Fruit fly (Drosophila melanogaster) whole organism, wandering third instar larva: ENCODE results near the gene Nuak.
A peak's percentile ranks its signal among the peaks of the same experiment; 100 is the strongest.

Experiments
- Abd-B ChIP-seq: fragments of >200 bp; optimal IDR thresholded peaks from 2 replicates; lab custom pipeline; 2017; ENCODE audit warnings: missing biosample characterization, missing genetic modification characterization
- CG32264 ChIP-seq: fragments of 200-800 bp; sonication (Bioruptor generic); optimal IDR thresholded peaks from 2 replicates; lab custom pipeline; 2016; ENCODE audit warnings: missing biosample characterization, missing genetic modification characterization
- CG9705 ChIP-seq: fragments of 200-800 bp; sonication (Bioruptor generic); optimal IDR thresholded peaks from 2 replicates; lab custom pipeline; 2018; ENCODE audit warnings: missing biosample characterization, mild to moderate bottlenecking, missing genetic modification characterization
- CrebA ChIP-seq: fragments of 200-800 bp; sonication (Bioruptor generic); optimal IDR thresholded peaks from 2 replicates; lab custom pipeline; 2016; ENCODE audit warnings: missing biosample characterization, mild to moderate bottlenecking, missing genetic modification characterization, borderline replicate concordance
- Dfd ChIP-seq: fragments of >200 bp; optimal IDR thresholded peaks from 2 replicates; lab custom pipeline; 2017; ENCODE audit warnings: missing biosample characterization, missing genetic modification characterization
- Dif ChIP-seq: fragments of 200-275, 200-300 bp; sonication (Bioruptor generic); optimal IDR thresholded peaks from 2 replicates; lab custom pipeline; 2018; ENCODE audit warnings: missing biosample characterization, missing genetic modification characterization; ENCODE audit not compliant: partially characterized antibody
- GATAd ChIP-seq: sonication (Bioruptor generic); optimal IDR thresholded peaks from 2 replicates; lab custom pipeline; 2016; ENCODE audit warnings: missing biosample characterization, missing genetic modification characterization
- HLH106 ChIP-seq: fragments of 200-800 bp; optimal IDR thresholded peaks from 3 replicates; lab custom pipeline; 2019; ENCODE audit warnings: missing biosample characterization, mild to moderate bottlenecking, missing genetic modification characterization, moderate library complexity
- Hnf4 ChIP-seq: fragments of 200-800 bp; sonication (Bioruptor generic); optimal IDR thresholded peaks from 2 replicates; lab custom pipeline; 2016; ENCODE audit warnings: missing biosample characterization, mild to moderate bottlenecking, missing genetic modification characterization
- Hr78 ChIP-seq: fragments of >200 bp; optimal IDR thresholded peaks from 2 replicates; lab custom pipeline; 2017; ENCODE audit warnings: missing biosample characterization, missing genetic modification characterization
- Hr83 ChIP-seq: fragments of 200-300 bp; sonication (Bioruptor generic); optimal IDR thresholded peaks from 2 replicates; lab custom pipeline; 2016; ENCODE audit warnings: missing biosample characterization, mild to moderate bottlenecking, missing genetic modification characterization, moderate library complexity; ENCODE audit not compliant: poor library complexity, severe bottlenecking
- Jra ChIP-seq: sonication (Bioruptor generic); optimal IDR thresholded peaks from 2 replicates; lab custom pipeline; 2016; ENCODE audit warnings: missing biosample characterization, missing genetic modification characterization
- Mio ChIP-seq: sonication (Bioruptor generic); optimal IDR thresholded peaks from 2 replicates; lab custom pipeline; 2016; ENCODE audit warnings: missing biosample characterization, missing genetic modification characterization
- Myc ChIP-seq: fragments of >200 bp; optimal IDR thresholded peaks from 2 replicates; lab custom pipeline; 2017
- N ChIP-seq: fragments of >200 bp; optimal IDR thresholded peaks from 2 replicates; lab custom pipeline; 2018; ENCODE audit warnings: missing biosample characterization, missing external identifiers, missing genetic modification characterization
- OdsH ChIP-seq: fragments of 200-800 bp; sonication (Bioruptor generic); optimal IDR thresholded peaks from 2 replicates; lab custom pipeline; 2016; ENCODE audit warnings: missing biosample characterization, mild to moderate bottlenecking, missing genetic modification characterization
- Rel ChIP-seq, 2 experiments: fragments of 200-800 bp; sonication (Bioruptor generic) in 1 of 2; optimal IDR thresholded peaks; 2 replicates in 1 of 2; 3 replicates in 1 of 2; lab custom pipeline; 2016 to 2019; ENCODE audit warnings: mild to moderate bottlenecking in 2 of 2, missing biosample characterization in 2 of 2, missing genetic modification characterization in 2 of 2, moderate library complexity in 1 of 2
- Vsx2 ChIP-seq: fragments of 200-300, 225-300 bp; sonication (Bioruptor generic); optimal IDR thresholded peaks from 2 replicates; lab custom pipeline; 2018; ENCODE audit warnings: missing biosample characterization, missing genetic modification characterization; ENCODE audit not compliant: partially characterized antibody
- br ChIP-seq: fragments of 200-800 bp; sonication (Bioruptor generic); optimal IDR thresholded peaks from 2 replicates; lab custom pipeline; 2016; ENCODE audit warnings: missing biosample characterization, missing genetic modification characterization
- brk ChIP-seq: fragments of 200-800 bp; sonication (Bioruptor generic); optimal IDR thresholded peaks from 2 replicates; lab custom pipeline; 2016; ENCODE audit warnings: missing biosample characterization, mild to moderate bottlenecking, missing genetic modification characterization
- dl ChIP-seq, 2 experiments: fragments of 175-275, 200-275 bp in 1 of 2; fragments of 200-275 bp in 1 of 2; sonication (Bioruptor generic); optimal IDR thresholded peaks; lab custom pipeline; 2018; ENCODE audit warnings: mild to moderate bottlenecking in 2 of 2, missing biosample characterization in 2 of 2, missing genetic modification characterization in 2 of 2, moderate library complexity in 2 of 2; ENCODE audit not compliant: partially characterized antibody in 2 of 2, insufficient read depth in 1 of 2
- dmrt93B ChIP-seq: fragments of 200-800 bp; sonication (Bioruptor generic); optimal IDR thresholded peaks from 2 replicates; lab custom pipeline; 2018; ENCODE audit warnings: missing biosample characterization, mild to moderate bottlenecking, missing genetic modification characterization
- dsf ChIP-seq: sonication (Bioruptor generic); optimal IDR thresholded peaks from 2 replicates; lab custom pipeline; 2016; ENCODE audit warnings: missing biosample characterization, missing genetic modification characterization, borderline replicate concordance
- ey ChIP-seq: fragments of 200-800 bp; sonication (Bioruptor generic); optimal IDR thresholded peaks from 2 replicates; lab custom pipeline; 2016; ENCODE audit warnings: missing biosample characterization, missing genetic modification characterization
- fru ChIP-seq: fragments of 200-800 bp; sonication (Bioruptor generic); optimal IDR thresholded peaks from 3 replicates; lab custom pipeline; 2016; ENCODE audit warnings: missing biosample characterization, mild to moderate bottlenecking, missing genetic modification characterization
- h ChIP-seq: fragments of 200-800 bp; sonication (Bioruptor generic); optimal IDR thresholded peaks from 3 replicates; lab custom pipeline; 2016; ENCODE audit warnings: missing biosample characterization, mild to moderate bottlenecking, missing genetic modification characterization
- jim ChIP-seq: fragments of 175-275, 200-325 bp; sonication (Bioruptor generic); optimal IDR thresholded peaks from 2 replicates; lab custom pipeline; 2016; ENCODE audit warnings: missing biosample characterization, mild to moderate bottlenecking, missing genetic modification characterization
- lola ChIP-seq: fragments of >200 bp; optimal IDR thresholded peaks from 2 replicates; lab custom pipeline; 2017; ENCODE audit warnings: missing biosample characterization, missing genetic modification characterization
- psq ChIP-seq: fragments of 200-800 bp; sonication (Bioruptor generic); optimal IDR thresholded peaks from 3 replicates; lab custom pipeline; 2017; ENCODE audit warnings: missing biosample characterization, mild to moderate bottlenecking, missing genetic modification characterization, moderate library complexity
- rgr ChIP-seq: fragments of 200-800 bp; sonication (Bioruptor generic); optimal IDR thresholded peaks from 3 replicates; lab custom pipeline; 2016; ENCODE audit warnings: missing biosample characterization, mild to moderate bottlenecking, missing genetic modification characterization
- sage ChIP-seq: fragments of 200-800 bp; sonication (Bioruptor generic); optimal IDR thresholded peaks from 2 replicates; lab custom pipeline; 2016; ENCODE audit warnings: missing biosample characterization, mild to moderate bottlenecking, missing genetic modification characterization
- sv ChIP-seq: fragments of 200-800 bp; sonication (Bioruptor generic); optimal IDR thresholded peaks from 3 replicates; lab custom pipeline; 2016; ENCODE audit warnings: missing biosample characterization, missing genetic modification characterization
- usp ChIP-seq: fragments of >200 bp; optimal IDR thresholded peaks from 2 replicates; lab custom pipeline; 2017; ENCODE audit warnings: missing biosample characterization, missing genetic modification characterization
- woc ChIP-seq: sonication (Bioruptor generic); optimal IDR thresholded peaks from 2 replicates; lab custom pipeline; 2016; ENCODE audit warnings: missing biosample characterization, mild to moderate bottlenecking, missing genetic modification characterization

Nuak gene

DNA sequence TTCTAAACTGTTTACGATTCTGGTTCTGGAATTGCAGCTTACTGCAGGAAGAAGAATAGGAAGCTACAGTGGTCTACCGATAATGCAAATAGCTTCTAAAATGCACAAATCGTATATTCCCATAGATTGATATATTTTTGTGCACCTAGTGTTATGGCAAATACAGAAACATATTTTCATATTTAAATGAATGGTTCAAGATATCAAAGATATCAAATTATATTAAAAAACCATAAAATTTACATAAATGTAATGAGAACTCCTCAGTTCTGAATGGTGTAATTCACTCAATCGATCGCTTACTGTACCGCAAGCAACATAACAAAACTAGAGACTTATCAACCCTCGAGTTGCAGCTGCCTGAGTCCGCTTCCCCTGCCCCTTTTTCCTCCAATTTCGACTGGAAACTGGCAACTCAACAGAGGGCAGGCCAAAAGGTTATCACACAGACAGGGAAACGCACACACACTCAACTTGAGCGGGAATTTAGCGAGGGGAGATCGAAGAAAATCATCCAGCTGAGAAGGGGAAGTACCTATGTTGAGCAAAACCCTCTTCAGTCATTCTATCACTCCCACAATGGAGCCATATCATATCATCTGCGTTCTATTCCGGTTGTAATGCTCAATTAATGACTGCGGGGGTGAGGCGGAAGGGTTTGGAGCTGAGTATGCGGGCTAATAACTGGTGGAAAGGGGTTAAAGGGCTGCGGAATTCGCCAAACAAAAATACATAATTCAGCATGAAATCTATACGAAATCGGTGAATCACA is 90.0 kb downstream of the Nuak start (continued):
- TF ChIP-seq HLH106 (tag; lab: Kevin White, UChicago) (peak; percentile 9), Dif (GFP tag; lab: Kevin White, UChicago) (no peak), h (GFP tag; lab: Kevin White, UChicago) (peak; percentile 41), sv (GFP tag; lab: Kevin White, UChicago) (no peak), GATAd (GFP tag; lab: Kevin White, UChicago) (no peak), Hr83 (GFP tag; lab: Kevin White, UChicago) (no peak), Myc (lab: Kevin White, UChicago) (no peak), brk (GFP tag; lab: Kevin White, UChicago) (no peak), CG9705 (GFP tag; lab: Kevin White, UChicago) (no peak), usp (no peak), fru (GFP tag; lab: Kevin White, UChicago) (peak; percentile 33)

dm6 chr3R:10355840-10356562 is 91.9 kb downstream of the Nuak start:
- TF ChIP-seq woc (no peak), CrebA (GFP tag; lab: Kevin White, UChicago) (no peak), sage (GFP tag; lab: Kevin White, UChicago) (no peak), Vsx2 (GFP tag; lab: Kevin White, UChicago) (peak; percentile 35), sv (GFP tag; lab: Kevin White, UChicago) (no peak), Abd-B (GFP tag; lab: Kevin White, UChicago) (no peak), dmrt93B (GFP tag; lab: Kevin White, UChicago) (no peak), Hnf4 (GFP tag; lab: Kevin White, UChicago) (no peak), lola (no peak), Jra (no peak), Myc (lab: Kevin White, UChicago) (no peak), fru (GFP tag; lab: Kevin White, UChicago) (no peak), Hr78 (GFP tag; lab: Kevin White, UChicago) (no peak), br (GFP tag; lab: Kevin White, UChicago) (no peak), N (GFP tag; lab: Kevin White, UChicago) (no peak), CG9705 (GFP tag; lab: Kevin White, UChicago) (no peak), CG32264 (GFP tag; lab: Kevin White, UChicago) (no peak), dl (GFP tag; optimal IDR thresholded peaks at IDR 0.05; lab: Kevin White, UChicago; ENCODE audit: insufficient read depth in 1 of 2, partially characterized antibody in 2 of 2) (peak in 1 of 2 experiments; percentile 41), Hr83 (GFP tag; lab: Kevin White, UChicago) (no peak), jim (no peak), Rel (GFP tag; optimal IDR thresholded peaks at IDR 0.05; lab: Kevin White, UChicago) (no peak), Rel (tag; optimal IDR thresholded peaks at IDR 0.05; lab: Kevin White, UChicago) (no peak), Dfd (no peak), rgr (GFP tag; lab: Kevin White, UChicago) (no peak), Mio (GFP tag; lab: Kevin White, UChicago) (no peak), usp (no peak), psq (GFP tag; lab: Kevin White, UChicago) (peak; percentile 57), h (GFP tag; lab: Kevin White, UChicago) (no peak), brk (GFP tag; lab: Kevin White, UChicago) (no peak), Dif (GFP tag; lab: Kevin White, UChicago) (peak; percentile 47), OdsH (GFP tag; lab: Kevin White, UChicago) (no peak), ey (GFP tag; lab: Kevin White, UChicago) (no peak), dsf (GFP tag; lab: Kevin White, UChicago) (no peak)
